Worm (Caenorhabditis elegans): ENCODE results near the gene mrps-17.

Gene mrps-17

ce11 chrIII:6436308-6436707 is 4.7 kb upstream of the mrps-17 start, which contains the start of gene C05D11.1:
Gene C05D11.1 (plus strand): TSS chrIII:6436608.
- no peak for TF ChIP-seq pqm-1 (tag; optimal IDR thresholded peaks at IDR 0.05)
- TF ChIP-seq elt-2 (tag; optimal IDR thresholded peaks at IDR 0.05), result no peak
- TF ChIP-seq nfya-1 (tag; optimal IDR thresholded peaks at IDR 0.05; ENCODE audit: insufficient read depth), result no peak
- TF ChIP-seq jun-1 (tag; optimal IDR thresholded peaks at IDR 0.05), result no peak

ce11 chrIII:6432939-6433338 is 1.3 kb upstream of the mrps-17 start, which contains the start of gene vps-16:
Gene vps-16 (plus strand): TSS chrIII:6433239.
- TF ChIP-seq ztf-4 (tag; optimal IDR thresholded peaks at IDR 0.05), result no peak
- no peak for TF ChIP-seq hmg-11 (tag; optimal IDR thresholded peaks at IDR 0.05)
- no peak for TF ChIP-seq ceh-82 (tag; optimal IDR thresholded peaks at IDR 0.05)
- no peak for TF ChIP-seq sea-2 (GFP tag; optimal IDR thresholded peaks at IDR 0.05)
- TF ChIP-seq nhr-23 (tag; optimal IDR thresholded peaks at IDR 0.05), result no peak
- no peak for TF ChIP-seq fos-1 (tag; optimal IDR thresholded peaks at IDR 0.05)
- TF ChIP-seq mml-1 (tag; optimal IDR thresholded peaks at IDR 0.05), result no peak
- no peak for TF ChIP-seq nhr-67 (tag; optimal IDR thresholded peaks at IDR 0.05)
- TF ChIP-seq skn-1 (tag; optimal IDR thresholded peaks at IDR 0.05), result no peak
- no peak for TF ChIP-seq nhr-12 (tag; optimal IDR thresholded peaks at IDR 0.05)
- TF ChIP-seq lin-39 (tag; optimal IDR thresholded peaks at IDR 0.05), result no peak
- no peak for TF ChIP-seq lsy-12 (tag; optimal IDR thresholded peaks at IDR 0.05)
- no peak for TF ChIP-seq nhr-43 (tag; optimal IDR thresholded peaks at IDR 0.05; ENCODE audit: poor library complexity, severe bottlenecking)
- TF ChIP-seq fkh-10 (GFP tag; optimal IDR thresholded peaks at IDR 0.05), result no peak
- TF ChIP-seq zag-1 (tag; optimal IDR thresholded peaks at IDR 0.05), result no peak
- TF ChIP-seq pqm-1 (tag; optimal IDR thresholded peaks at IDR 0.05), result no peak

DNA sequence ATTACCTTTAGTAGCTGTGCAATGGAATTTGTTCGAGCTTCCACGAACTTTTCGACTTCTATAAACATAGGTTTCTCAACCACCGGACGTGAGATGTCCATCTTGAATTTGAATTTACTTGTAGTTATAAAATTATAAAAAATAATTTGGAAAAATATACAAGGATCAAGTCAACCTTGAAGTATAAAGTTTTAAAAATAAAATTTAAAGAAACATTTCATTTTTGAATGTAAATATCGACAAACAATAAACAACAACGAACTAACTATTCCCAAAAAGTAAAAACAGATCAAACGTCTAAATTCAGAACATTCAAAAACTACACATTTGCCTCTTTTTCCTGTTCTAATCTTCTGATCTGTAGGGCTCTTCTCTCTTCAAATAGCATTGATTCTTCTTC is 764 bp downstream of the mrps-17 start, which contains the start of gene popl-1:
TSS of gene popl-1 (minus strand) at position 101 of the 400 bp plus-strand sequence.
- TF ChIP-seq lsy-12 (tag; optimal IDR thresholded peaks at IDR 0.05) (no peak), nfya-1 (tag; optimal IDR thresholded peaks at IDR 0.05; ENCODE audit: insufficient read depth) (no peak), fos-1 (tag; optimal IDR thresholded peaks at IDR 0.05) (no peak), mdl-1 (tag; optimal IDR thresholded peaks at IDR 0.05) (no peak), unc-39 (tag; optimal IDR thresholded peaks at IDR 0.05) (no peak), nhr-28 (tag; optimal IDR thresholded peaks at IDR 0.05) (no peak), aly-2 (tag; optimal IDR thresholded peaks at IDR 0.05) (no peak), lin-39 (tag; optimal IDR thresholded peaks at IDR 0.05) (no peak), ztf-11 (tag; optimal IDR thresholded peaks at IDR 0.05) (no peak), sea-2 (GFP tag; optimal IDR thresholded peaks at IDR 0.05) (no peak), skn-1 (tag; optimal IDR thresholded peaks at IDR 0.05) (no peak), ceh-82 (tag; optimal IDR thresholded peaks at IDR 0.05) (no peak), nhr-43 (tag; optimal IDR thresholded peaks at IDR 0.05; ENCODE audit: poor library complexity, severe bottlenecking) (no peak), nhr-25 (tag; optimal IDR thresholded peaks at IDR 0.05) (no peak), jun-1 (tag; optimal IDR thresholded peaks at IDR 0.05) (no peak), nhr-237 (tag; optimal IDR thresholded peaks at IDR 0.05) (no peak), fkh-10 (GFP tag; optimal IDR thresholded peaks at IDR 0.05) (no peak), nhr-12 (tag; optimal IDR thresholded peaks at IDR 0.05) (no peak)

DNA sequence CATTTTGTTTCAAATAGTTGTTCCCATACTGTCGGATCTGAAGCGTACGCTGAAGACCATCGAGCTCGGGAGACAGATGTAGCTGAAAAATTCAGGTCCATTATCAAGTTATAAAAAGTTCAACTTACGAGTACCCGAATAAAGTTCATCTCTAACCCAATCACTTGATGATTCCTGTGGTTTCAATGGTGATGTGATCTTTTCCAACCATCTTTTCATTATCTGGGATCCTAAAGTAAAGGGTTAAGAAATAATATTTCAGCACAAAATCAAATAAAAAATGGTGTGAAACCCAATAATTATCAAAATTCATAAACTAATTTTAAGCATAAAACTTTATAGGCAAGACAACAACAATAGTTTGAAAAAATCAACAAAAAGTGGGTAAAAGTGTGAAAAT is 4.4 kb downstream of the mrps-17 start, which contains the start of gene C05D11.8:
TSS of gene C05D11.8 (minus strand) at position 101 of the 400 bp plus-strand sequence.
- TF ChIP-seq ceh-82 (tag; optimal IDR thresholded peaks at IDR 0.05) (no peak), lin-15B (tag; optimal IDR thresholded peaks at IDR 0.05) (no peak), eor-1 (tag; optimal IDR thresholded peaks at IDR 0.05) (no peak), lin-39 (tag; optimal IDR thresholded peaks at IDR 0.05) (no peak), aly-2 (tag; optimal IDR thresholded peaks at IDR 0.05) (no peak), snpc-4 (tag; optimal IDR thresholded peaks at IDR 0.05) (no peak), nhr-12 (tag; optimal IDR thresholded peaks at IDR 0.05) (no peak), ceh-16 (tag; optimal IDR thresholded peaks at IDR 0.05) (no peak), nhr-67 (tag; optimal IDR thresholded peaks at IDR 0.05) (no peak), pqm-1 (tag; optimal IDR thresholded peaks at IDR 0.05) (no peak), egl-27 (tag; optimal IDR thresholded peaks at IDR 0.05) (no peak), egl-5 (tag; optimal IDR thresholded peaks at IDR 0.05) (no peak), ceh-28 (tag; optimal IDR thresholded peaks at IDR 0.05) (no peak), fos-1 (tag; optimal IDR thresholded peaks at IDR 0.05) (no peak)

DNA sequence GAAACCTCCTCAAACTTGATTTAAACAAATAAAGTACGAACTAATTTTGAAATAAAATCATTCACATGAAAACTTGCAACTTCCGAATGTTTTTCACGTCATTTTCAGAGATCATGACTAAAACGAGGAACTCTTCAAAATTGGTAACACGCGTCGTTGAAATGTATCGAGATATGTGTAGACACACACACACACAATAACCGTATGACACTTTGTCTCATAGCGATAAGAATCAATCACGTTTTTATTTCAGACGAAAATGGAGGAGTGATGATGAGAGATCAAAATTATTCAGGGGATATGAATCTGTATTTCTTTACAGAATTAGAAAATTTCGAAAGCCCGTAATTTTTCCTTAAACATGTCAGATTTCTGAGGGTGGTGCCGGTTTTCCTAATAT is 8.9 kb downstream of the mrps-17 start:
- TF ChIP-seq lsy-12 (tag; optimal IDR thresholded peaks at IDR 0.05) (peak; percentile 2), hmg-11 (tag; optimal IDR thresholded peaks at IDR 0.05) (no peak), elt-2 (tag; optimal IDR thresholded peaks at IDR 0.05) (peak; percentile 34), jun-1 (tag; optimal IDR thresholded peaks at IDR 0.05) (peak; percentile 10), elt-1 (tag; optimal IDR thresholded peaks at IDR 0.05) (peak; percentile 14), unc-39 (tag; optimal IDR thresholded peaks at IDR 0.05) (no peak), ceh-82 (tag; optimal IDR thresholded peaks at IDR 0.05) (no peak), fkh-2 (tag; optimal IDR thresholded peaks at IDR 0.05) (no peak), pqm-1 (tag; optimal IDR thresholded peaks at IDR 0.05) (peak; percentile 85), ztf-4 (tag; optimal IDR thresholded peaks at IDR 0.05) (no peak), ceh-28 (tag; optimal IDR thresholded peaks at IDR 0.05) (no peak), ceh-9 (tag; optimal IDR thresholded peaks at IDR 0.05) (no peak)

Measured in whole organism, L3 larva.